Fruit fly (Drosophila melanogaster) whole organism, embryonic: Measurements from ENCODE around the gene CG13144.
A peak's percentile ranks its signal among the peaks of the same experiment; 100 is the strongest.

ENCODE experiments used
- Aef1 ChIP-seq: fragments of 200-800 bp; sonication (Bioruptor generic); IDR thresholded peaks from 3 replicates; pipeline ENCODE4 v1.3.6; 2022; ENCODE audit warnings: missing biosample characterization, missing genetic modification characterization
- Antp ChIP-seq: fragments of 200-800 bp; sonication (Bioruptor generic); optimal IDR thresholded peaks from 3 replicates; lab custom pipeline; 2016; ENCODE audit warnings: missing biosample characterization, missing genetic modification characterization
- CG10209 ChIP-seq: fragments of 200-800 bp; sonication (Bioruptor generic); optimal IDR thresholded peaks from 3 replicates; lab custom pipeline; 2017; ENCODE audit warnings: missing biosample characterization, mild to moderate bottlenecking, missing genetic modification characterization, missing genetic modification reagents
- CG10274 ChIP-seq: fragments of 200-800 bp; sonication (Bioruptor generic); optimal IDR thresholded peaks from 3 replicates; lab custom pipeline; 2017; ENCODE audit warnings: missing biosample characterization, mild to moderate bottlenecking, missing genetic modification characterization
- CG10654 ChIP-seq: fragments of 200-800 bp; sonication (Bioruptor generic); optimal IDR thresholded peaks from 2 replicates; lab custom pipeline; 2016; ENCODE audit warnings: missing biosample characterization, missing genetic modification characterization
- CG11093 ChIP-seq: fragments of 200-800 bp; sonication (Bioruptor generic); IDR thresholded peaks from 3 replicates; pipeline ENCODE4 v1.3.6; 2022; ENCODE audit warnings: missing biosample characterization, missing genetic modification characterization
- CG13624 ChIP-seq: fragments of 200-800 bp; sonication (Bioruptor generic); optimal IDR thresholded peaks from 2 replicates; lab custom pipeline; 2016; ENCODE audit warnings: missing biosample characterization, missing genetic modification characterization
- CG14014 ChIP-seq: fragments of 200-800 bp; sonication (Bioruptor generic); IDR thresholded peaks from 2 replicates; pipeline ENCODE4 v1.3.6; 2022; ENCODE audit warnings: missing biosample characterization, missing genetic modification characterization
- CG15011 ChIP-seq: fragments of 200-800 bp; sonication (Bioruptor generic); optimal IDR thresholded peaks from 3 replicates; lab custom pipeline; 2018; ENCODE audit warnings: missing biosample characterization, mild to moderate bottlenecking, missing genetic modification characterization
- CG15696 ChIP-seq: fragments of 200-800 bp; sonication (Bioruptor generic); optimal IDR thresholded peaks from 2 replicates; lab custom pipeline; 2019; ENCODE audit warnings: missing biosample characterization, mild to moderate bottlenecking, missing genetic modification characterization, moderate library complexity
- CG17359 ChIP-seq: fragments of 200-800 bp; sonication (Bioruptor generic); optimal IDR thresholded peaks from 3 replicates; lab custom pipeline; 2018; ENCODE audit warnings: missing biosample characterization, mild to moderate bottlenecking, missing genetic modification characterization, moderate library complexity
- CG17912 ChIP-seq: fragments of 200-800 bp; sonication (Bioruptor generic); optimal IDR thresholded peaks from 2 replicates; lab custom pipeline; 2018; ENCODE audit warnings: missing biosample characterization, mild to moderate bottlenecking, missing genetic modification characterization
- CG18476 ChIP-seq: fragments of 200-800 bp; sonication (Bioruptor generic); optimal IDR thresholded peaks from 2 replicates; lab custom pipeline; 2016; ENCODE audit warnings: missing biosample characterization, mild to moderate bottlenecking, missing genetic modification characterization
- CG18764 ChIP-seq: fragments of 200-800 bp; sonication (Bioruptor generic); optimal IDR thresholded peaks from 3 replicates; lab custom pipeline; 2016; ENCODE audit warnings: missing biosample characterization, missing genetic modification characterization
- CG2678 ChIP-seq: fragments of 200-800 bp; sonication (Bioruptor generic); optimal IDR thresholded peaks from 3 replicates; lab custom pipeline; 2019; ENCODE audit warnings: missing biosample characterization, mild to moderate bottlenecking, missing genetic modification characterization, moderate library complexity
- CG2889 ChIP-seq: fragments of 200-800 bp; sonication (Bioruptor generic); IDR thresholded peaks from 3 replicates; pipeline ENCODE4 v1.3.6; 2022; ENCODE audit warnings: missing biosample characterization, missing genetic modification characterization
- CG32767 ChIP-seq: fragments of 200-800 bp; sonication (Bioruptor generic); IDR thresholded peaks from 2 replicates; pipeline ENCODE4 v1.3.6; 2022; ENCODE audit warnings: missing biosample characterization, missing genetic modification characterization
- CG34224 ChIP-seq: fragments of 200-800 bp; sonication (Bioruptor generic); IDR thresholded peaks from 3 replicates; pipeline ENCODE4 v1.3.6; 2022; ENCODE audit warnings: missing biosample characterization, missing genetic modification characterization; ENCODE audit not compliant: partially characterized antibody
- CG34376 ChIP-seq: fragments of 200-800 bp; sonication (Bioruptor generic); optimal IDR thresholded peaks from 2 replicates; lab custom pipeline; 2018; ENCODE audit warnings: missing biosample characterization, mild to moderate bottlenecking, missing genetic modification characterization
- CG34422 ChIP-seq: fragments of 200-800 bp; sonication (Bioruptor generic); IDR thresholded peaks from 3 replicates; pipeline ENCODE4 v1.3.6; 2022; ENCODE audit warnings: missing biosample characterization, missing genetic modification characterization
- CG4424 ChIP-seq: fragments of 200-800 bp; sonication (Bioruptor generic); optimal IDR thresholded peaks from 3 replicates; lab custom pipeline; 2016; ENCODE audit warnings: missing biosample characterization, missing genetic modification characterization
- CG4820 ChIP-seq: fragments of 200-800 bp; sonication (Bioruptor generic); optimal IDR thresholded peaks from 3 replicates; lab custom pipeline; 2016; ENCODE audit warnings: missing biosample characterization, missing genetic modification characterization
- CG7745 ChIP-seq: fragments of 200-800 bp; sonication (Bioruptor generic); optimal IDR thresholded peaks from 2 replicates; lab custom pipeline; 2018; ENCODE audit warnings: missing biosample characterization, mild to moderate bottlenecking, missing genetic modification characterization, moderate library complexity
- CG8290 ChIP-seq, 3 experiments: fragments of 200-800 bp; sonication (Bioruptor generic); optimal IDR thresholded peaks; 2 replicates each; lab custom pipeline; 2016 to 2019; ENCODE audit warnings: missing biosample characterization in 3 of 3, missing genetic modification characterization in 3 of 3, mild to moderate bottlenecking in 2 of 3, moderate library complexity in 1 of 3
- CG8388 ChIP-seq: fragments of 200-800 bp; sonication (Bioruptor generic); optimal IDR thresholded peaks from 2 replicates; lab custom pipeline; 2019; ENCODE audit warnings: missing biosample characterization, mild to moderate bottlenecking, missing genetic modification characterization, moderate library complexity
- Dip2 ChIP-seq: fragments of 200-800 bp; sonication (Bioruptor generic); IDR thresholded peaks from 2 replicates; pipeline ENCODE4 v1.3.6; 2022; ENCODE audit warnings: missing biosample characterization, missing genetic modification characterization
- E2f1 ChIP-seq: fragments of 200-800 bp; sonication (Bioruptor generic); IDR thresholded peaks from 2 replicates; pipeline ENCODE4 v1.3.6; 2022; ENCODE audit warnings: missing biosample characterization, missing genetic modification characterization
- Eip74EF ChIP-seq, 2 experiments: fragments of 200-800 bp in 1 of 2; fragments of >200 bp in 1 of 2; sonication (Bioruptor generic) in 1 of 2; optimal IDR thresholded peaks; 2 replicates each; lab custom pipeline; 2017 to 2019; ENCODE audit warnings: missing biosample characterization in 2 of 2, missing genetic modification characterization in 2 of 2, mild to moderate bottlenecking in 1 of 2, moderate library complexity in 1 of 2
- Gsc ChIP-seq: fragments of 200-800 bp; sonication (Bioruptor generic); IDR thresholded peaks from 2 replicates; pipeline ENCODE4 v1.3.6; 2022; ENCODE audit warnings: missing biosample characterization, missing genetic modification characterization
- H15 ChIP-seq: fragments of 200-800 bp; sonication (Bioruptor generic); IDR thresholded peaks from 3 replicates; pipeline ENCODE4 v1.3.6; 2022; ENCODE audit warnings: missing biosample characterization, missing genetic modification characterization
- Hand ChIP-seq: fragments of 200-800 bp; sonication (Bioruptor generic); optimal IDR thresholded peaks from 2 replicates; lab custom pipeline; 2017; ENCODE audit warnings: mild to moderate bottlenecking, missing biosample characterization, missing genetic modification reagents, missing genetic modification characterization
- Taf1 ChIP-seq: fragments of 200-800 bp; sonication (Bioruptor generic); IDR thresholded peaks from 2 replicates; pipeline ENCODE4 v1.3.6; 2022; ENCODE audit warnings: missing biosample characterization, missing genetic modification characterization
- Usf ChIP-seq: fragments of 200-800 bp; sonication (Bioruptor generic); optimal IDR thresholded peaks from 2 replicates; lab custom pipeline; 2017; ENCODE audit warnings: missing genotype, missing biosample characterization, missing genetic modification characterization
- br ChIP-seq: fragments of >200 bp; optimal IDR thresholded peaks from 2 replicates; lab custom pipeline; 2017
- btn ChIP-seq: fragments of 200-800 bp; sonication (Bioruptor generic); optimal IDR thresholded peaks from 2 replicates; lab custom pipeline; 2016; ENCODE audit warnings: missing biosample characterization, missing genetic modification characterization
- dan ChIP-seq: fragments of 200-800 bp; sonication (Bioruptor generic); IDR thresholded peaks from 2 replicates; pipeline ENCODE4 v1.3.6; 2022; ENCODE audit warnings: missing biosample characterization, missing genetic modification characterization
- dm ChIP-seq: fragments of 200-800 bp; sonication (Bioruptor generic); optimal IDR thresholded peaks from 3 replicates; lab custom pipeline; 2016; ENCODE audit warnings: missing biosample characterization, missing genetic modification characterization
- dpn ChIP-seq, 2 experiments: fragments of 200-800 bp; sonication (Bioruptor generic); optimal IDR thresholded peaks; 3 replicates each; lab custom pipeline; 2016; ENCODE audit warnings: missing biosample characterization in 2 of 2, missing genetic modification characterization in 2 of 2
- fd3F ChIP-seq: fragments of 200-800 bp; sonication (Bioruptor generic); optimal IDR thresholded peaks from 2 replicates; lab custom pipeline; 2018; ENCODE audit warnings: missing biosample characterization, mild to moderate bottlenecking, missing genetic modification characterization, moderate library complexity
- knrl ChIP-seq: fragments of 200-800 bp; sonication (Bioruptor generic); IDR thresholded peaks from 3 replicates; pipeline ENCODE4 v1.3.6; 2022; ENCODE audit warnings: missing biosample characterization, missing genetic modification characterization; ENCODE audit not compliant: partially characterized antibody
- org-1 ChIP-seq: fragments of 200-800 bp; sonication (Bioruptor generic); optimal IDR thresholded peaks from 2 replicates; lab custom pipeline; 2017; ENCODE audit warnings: missing biosample characterization, missing genetic modification characterization
- pb ChIP-seq: fragments of 200-800 bp; sonication (Bioruptor generic); optimal IDR thresholded peaks from 3 replicates; lab custom pipeline; 2016; ENCODE audit warnings: missing biosample characterization, missing genetic modification characterization
- phol ChIP-seq: fragments of 200-800 bp; sonication (Bioruptor generic); optimal IDR thresholded peaks from 3 replicates; lab custom pipeline; 2018; ENCODE audit warnings: missing biosample characterization, mild to moderate bottlenecking, missing genetic modification characterization, moderate library complexity
- ranshi ChIP-seq: fragments of 200-800 bp; sonication (Bioruptor generic); IDR thresholded peaks from 2 replicates; pipeline ENCODE4 v1.3.6; 2022; ENCODE audit warnings: missing biosample characterization, missing genetic modification characterization
- scrt ChIP-seq: fragments of 200-800 bp; sonication (Bioruptor generic); optimal IDR thresholded peaks from 2 replicates; lab custom pipeline; 2018; ENCODE audit warnings: missing biosample characterization, mild to moderate bottlenecking, missing genetic modification characterization, moderate library complexity
- seq ChIP-seq: fragments of 200-800 bp; sonication (Bioruptor generic); IDR thresholded peaks from 2 replicates; pipeline ENCODE4 v1.3.6; 2022; ENCODE audit warnings: missing biosample characterization, missing genetic modification characterization
- sisA ChIP-seq: fragments of 200-800 bp; sonication (Bioruptor generic); IDR thresholded peaks from 2 replicates; pipeline ENCODE4 v1.3.6; 2022; ENCODE audit warnings: missing biosample characterization, missing genetic modification characterization
- sob ChIP-seq: fragments of 200-800 bp; sonication (Bioruptor generic); IDR thresholded peaks from 2 replicates; pipeline ENCODE4 v1.3.6; 2022; ENCODE audit warnings: missing biosample characterization, missing genetic modification characterization
- stc ChIP-seq: fragments of 200-800 bp; sonication (Bioruptor generic); IDR thresholded peaks from 2 replicates; pipeline ENCODE4 v1.3.6; 2022; ENCODE audit warnings: missing biosample characterization, missing genetic modification characterization
- zfh2 ChIP-seq: fragments of 200-800 bp; sonication (Bioruptor generic); optimal IDR thresholded peaks from 2 replicates; lab custom pipeline; 2016; ENCODE audit warnings: missing biosample characterization, missing genetic modification characterization

The CG13144 gene

DNA sequence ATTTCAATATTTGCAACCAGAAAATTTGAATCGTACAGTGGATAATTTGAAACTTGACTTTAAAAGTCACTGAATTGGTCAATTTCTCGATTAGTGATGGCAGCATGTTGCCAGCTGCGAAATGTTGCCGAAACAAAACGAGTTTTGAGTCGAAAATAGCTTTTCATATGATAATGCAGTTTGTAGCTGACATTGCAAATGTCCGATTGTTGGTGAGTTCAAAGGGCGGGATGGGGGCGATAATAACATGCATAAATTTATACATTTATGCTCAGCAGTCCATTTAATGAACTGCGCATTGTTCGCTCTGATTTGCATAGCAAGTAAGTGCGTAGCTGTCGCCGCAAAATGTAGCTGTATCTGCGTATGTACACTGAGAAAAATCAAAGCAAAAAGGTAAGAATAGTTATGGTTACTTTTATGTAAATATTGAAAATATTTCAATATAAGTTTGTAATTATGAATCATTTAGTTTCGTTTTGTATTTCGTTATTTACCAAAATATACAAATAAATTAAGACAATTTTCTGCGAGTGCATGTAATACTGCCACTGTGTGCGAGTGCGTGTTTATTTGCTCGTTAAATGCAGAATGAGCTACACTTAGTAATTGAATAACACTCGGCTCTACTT lies 35.8 kb upstream of the CG13144 start, which contains the start of gene Lip4 (continued):
- TF ChIP-seq Aef1 (peak; percentile 51), CG7745 (tag; lab: Kevin White, UChicago) (no peak), CG8290 (GFP tag; optimal IDR thresholded peaks at IDR 0.05; lab: Kevin White, UChicago) (peak; percentile 18), CG8290 (tag; optimal IDR thresholded peaks at IDR 0.05; lab: Kevin White, UChicago) (peak in 1 of 2 experiments; percentile 60), CG34376 (GFP tag; lab: Kevin White, UChicago) (no peak), CG10274 (GFP tag; lab: Kevin White, UChicago) (no peak), CG18764 (GFP tag; lab: Kevin White, UChicago) (peak; percentile 60), Eip74EF (GFP tag; optimal IDR thresholded peaks at IDR 0.05; lab: Kevin White, UChicago) (peak in 1 of 2 experiments; percentile 67), CG34224 (GFP tag; lab: Robert Waterston, UW) (no peak), org-1 (GFP tag; lab: Kevin White, UChicago) (peak; percentile 61), CG17359 (tag; lab: Kevin White, UChicago) (peak; percentile 71), CG34422 (GFP tag; lab: Robert Waterston, UW) (peak; percentile 69; the same call in 2 of the 3 replicates), Taf1 (GFP tag; lab: Robert Waterston, UW) (no peak; the same call in 1 of the 2 replicates), ranshi (peak; percentile 82), knrl (GFP tag; lab: Robert Waterston, UW) (no peak), H15 (peak; percentile 81), CG32767 (GFP tag; lab: Robert Waterston, UW) (peak; percentile 82), CG4820 (GFP tag; lab: Kevin White, UChicago) (peak; percentile 62), CG15696 (tag; lab: Kevin White, UChicago) (peak; percentile 66), seq (GFP tag; lab: Robert Waterston, UW) (peak; percentile 75), CG13624 (GFP tag; lab: Kevin White, UChicago) (peak; percentile 40), dpn (GFP tag; optimal IDR thresholded peaks at IDR 0.05; lab: Kevin White, UChicago) (peak; percentile 66 to 70), CG2889 (GFP tag; lab: Robert Waterston, UW) (0 out of 3 replicates have a peak, but pooled peaks have one; percentile 10), dm (GFP tag; lab: Kevin White, UChicago) (no peak), scrt (GFP tag; lab: Kevin White, UChicago) (peak; percentile 47), CG4424 (GFP tag; lab: Kevin White, UChicago) (peak; percentile 66), fd3F (GFP tag; lab: Kevin White, UChicago) (peak; percentile 79), CG11093 (GFP tag; lab: Robert Waterston, UW) (0 out of 3 replicates have a peak, but pooled peaks have one; percentile 50), sisA (GFP tag; lab: Robert Waterston, UW) (no peak), pb (GFP tag; lab: Kevin White, UChicago) (no peak), Hand (GFP tag; lab: Kevin White, UChicago) (peak; percentile 27), zfh2 (GFP tag; lab: Kevin White, UChicago) (peak; percentile 4), stc (peak; percentile 82), Gsc (GFP tag; lab: Robert Waterston, UW) (no peak), CG10654 (GFP tag; lab: Kevin White, UChicago) (peak; percentile 65), dan (GFP tag; lab: Robert Waterston, UW) (no peak), CG14014 (GFP tag; lab: Robert Waterston, UW) (peak; percentile 82), phol (tag; lab: Kevin White, UChicago) (peak; percentile 82), CG17912 (no peak), sob (no peak), btn (GFP tag; lab: Kevin White, UChicago) (no peak), Usf (GFP tag; lab: Kevin White, UChicago) (no peak), Dip2 (GFP tag; lab: Robert Waterston, UW) (no peak), CG8388 (peak; percentile 67), Antp (no peak), br (lab: Kevin White, UChicago) (no peak), E2f1 (peak; percentile 73), CG10209 (GFP tag; lab: Kevin White, UChicago) (peak; percentile 75), CG18476 (peak; percentile 59), CG2678 (tag; lab: Kevin White, UChicago) (peak; percentile 86), CG15011 (GFP tag; lab: Kevin White, UChicago) (peak; percentile 51)
